Fruit fly (Drosophila melanogaster) whole organism, embryonic: Measurements from ENCODE around the gene Ptp10D.

Experiments
- CG1024 ChIP-seq: fragments of 200-800 bp; sonication (Bioruptor generic); IDR thresholded peaks from 2 replicates; pipeline ENCODE4 v1.3.6; 2022; ENCODE audit warnings: missing biosample characterization, missing genetic modification characterization
- crp ChIP-seq, 2 experiments: fragments of 200-800 bp; sonication (Bioruptor generic); optimal IDR thresholded peaks; 2 replicates in 1 of 2; 3 replicates in 1 of 2; lab custom pipeline; 2017; ENCODE audit warnings: missing biosample characterization in 2 of 2, missing genetic modification characterization in 2 of 2, mild to moderate bottlenecking in 1 of 2, moderate library complexity in 1 of 2
- dati ChIP-seq: fragments of 200-800 bp; sonication (Bioruptor generic); IDR thresholded peaks from 2 replicates; pipeline ENCODE4 v1.3.6; 2022; ENCODE audit warnings: missing biosample characterization, missing genetic modification characterization
- h ChIP-seq: fragments of >200 bp; optimal IDR thresholded peaks from 2 replicates; lab custom pipeline; 2017
- toy ChIP-seq: fragments of 200-800 bp; sonication (Bioruptor generic); IDR thresholded peaks from 2 replicates; pipeline ENCODE4 v1.3.6; 2022; ENCODE audit warnings: missing biosample characterization, missing genetic modification characterization

dm6 chrX:11678539-11679040 is 56.8 kb downstream of the Ptp10D start, which contains the start of the genes Vlet and bif:
- TF ChIP-seq crp (GFP tag; optimal IDR thresholded peaks at IDR 0.05; lab: Kevin White, UChicago) (no peak), CG1024 (no peak), dati (GFP tag; lab: Robert Waterston, UW) (no peak), h (no peak), toy (no peak)
